Fruit fly (Drosophila melanogaster): ENCODE data around the gene CG16721.

CG16721 gene

dm6 chrX:5884887-5885286 is 5.2 kb downstream of the CG16721 start (continued):
- TF ChIP-seq klu (GFP tag; IDR thresholded peaks at IDR 0.05) (no peak), Max (GFP tag; optimal IDR thresholded peaks at IDR 0.05) (no peak)

dm6 chrX:5885521-5885920 is 5.9 kb downstream of the CG16721 start:
- TF ChIP-seq CG10209 (GFP tag; optimal IDR thresholded peaks at IDR 0.05) (no peak), HLHmδ (GFP tag; optimal IDR thresholded peaks at IDR 0.05) (no peak), onecut (GFP tag; IDR thresholded peaks at IDR 0.05) (no peak), CG17186 (GFP tag; optimal IDR thresholded peaks at IDR 0.05) (no peak), fru (optimal IDR thresholded peaks at IDR 0.05) (no peak), HLH54F (GFP tag; optimal IDR thresholded peaks at IDR 0.05) (no peak), seq (GFP tag; IDR thresholded peaks at IDR 0.05) (peak; percentile 46; the same call in 1 of the 2 replicates), CG4282 (GFP tag; optimal IDR thresholded peaks at IDR 0.05) (no peak), Rx (GFP tag; IDR thresholded peaks at IDR 0.05) (no peak), ewg (GFP tag; optimal IDR thresholded peaks at IDR 0.05) (peak; percentile 66), dpn (GFP tag; optimal IDR thresholded peaks at IDR 0.05) (no peak), BtbVII (GFP tag; optimal IDR thresholded peaks at IDR 0.05) (no peak), zfh2 (GFP tag; optimal IDR thresholded peaks at IDR 0.05) (no peak), CG8924 (tag; optimal IDR thresholded peaks at IDR 0.05) (no peak), zen (tag; optimal IDR thresholded peaks at IDR 0.05) (peak; percentile 33), ash1 (GFP tag; optimal IDR thresholded peaks at IDR 0.05) (no peak), cg (GFP tag; optimal IDR thresholded peaks at IDR 0.05) (peak; percentile 23), Antp (GFP tag; optimal IDR thresholded peaks at IDR 0.05) (no peak), fd96Cb (tag; optimal IDR thresholded peaks at IDR 0.05) (no peak), lab (GFP tag; optimal IDR thresholded peaks at IDR 0.05) (no peak), Taf1 (GFP tag; IDR thresholded peaks at IDR 0.05) (no peak), B-H1 (GFP tag; IDR thresholded peaks at IDR 0.05) (no peak), Trl (optimal IDR thresholded peaks at IDR 0.05) (peak; percentile 31 to 63), Trl (GFP tag; optimal IDR thresholded peaks at IDR 0.05) (no peak), Opbp (GFP tag; IDR thresholded peaks at IDR 0.05; ENCODE audit: partially characterized antibody) (no peak), CG9609 (GFP tag; optimal IDR thresholded peaks at IDR 0.05) (no peak), pros (GFP tag; optimal IDR thresholded peaks at IDR 0.05) (peak; percentile 72), abd-A (tag; optimal IDR thresholded peaks at IDR 0.05) (peak; percentile 3), gfzf (GFP tag; optimal IDR thresholded peaks at IDR 0.05) (no peak), CG18262 (tag; optimal IDR thresholded peaks at IDR 0.05) (no peak), gce (GFP tag; IDR thresholded peaks at IDR 0.05) (no peak), H2.0 (GFP tag; IDR thresholded peaks at IDR 0.05) (no peak), CG34422 (GFP tag; IDR thresholded peaks at IDR 0.05) (no peak), NfI (GFP tag; optimal IDR thresholded peaks at IDR 0.05) (no peak), CG6254 (GFP tag; optimal IDR thresholded peaks at IDR 0.05) (no peak), CG14667 (GFP tag; IDR thresholded peaks at IDR 0.05) (no peak), cas (GFP tag; IDR thresholded peaks at IDR 0.05) (no peak), zf30C (GFP tag; optimal IDR thresholded peaks at IDR 0.05) (no peak), Optix (GFP tag; IDR thresholded peaks at IDR 0.05) (no peak), ab (GFP tag; optimal IDR thresholded peaks at IDR 0.05) (no peak), ken (GFP tag; IDR thresholded peaks at IDR 0.05) (no peak), CG9215 (GFP tag; IDR thresholded peaks at IDR 0.05) (no peak)
